Worm (Caenorhabditis elegans) whole organism, early embryonic: ENCODE data around the gene acs-4.

Experiments used
- B0310.2 ChIP-seq: sonication (generic microtip); optimal IDR thresholded peaks from 2 replicates; lab custom pipeline; 2016; ENCODE audit warnings: mild to moderate bottlenecking, missing genetic modification characterization, missing compliant biosample characterization
- F13C5.2 ChIP-seq: sonication (generic microtip); optimal IDR thresholded peaks from 2 replicates; lab custom pipeline; 2017; ENCODE audit warnings: mild to moderate bottlenecking, missing genetic modification characterization, inconsistent platforms, missing compliant biosample characterization
- ama-1 ChIP-seq: fragments of 150-350 bp; optimal IDR thresholded peaks from 2 replicates; lab custom pipeline; 2014
- ets-7 ChIP-seq: sonication (generic microtip); optimal IDR thresholded peaks from 2 replicates; lab custom pipeline; 2016; ENCODE audit warnings: missing genotype, missing genetic modification characterization, missing compliant biosample characterization
- flt-1 ChIP-seq: fragments of 200-800 bp; sonication (Bioruptor generic); IDR thresholded peaks from 2 replicates; pipeline ENCODE4 v1.3.6; 2022; ENCODE audit warnings: missing genetic modification characterization, missing compliant biosample characterization
- hmg-4 ChIP-seq: fragments of 200-800 bp; sonication (Bioruptor generic); optimal IDR thresholded peaks from 2 replicates; lab custom pipeline; 2018; ENCODE audit warnings: mild to moderate bottlenecking, missing genetic modification characterization, missing compliant biosample characterization
- sea-1 ChIP-seq: fragments of 200-800 bp; sonication (Bioruptor generic); conservative IDR thresholded peaks from 2 replicates; pipeline ENCODE4 v1.3.6; 2022; ENCODE audit warnings: missing genetic modification characterization, missing compliant biosample characterization

DNA sequence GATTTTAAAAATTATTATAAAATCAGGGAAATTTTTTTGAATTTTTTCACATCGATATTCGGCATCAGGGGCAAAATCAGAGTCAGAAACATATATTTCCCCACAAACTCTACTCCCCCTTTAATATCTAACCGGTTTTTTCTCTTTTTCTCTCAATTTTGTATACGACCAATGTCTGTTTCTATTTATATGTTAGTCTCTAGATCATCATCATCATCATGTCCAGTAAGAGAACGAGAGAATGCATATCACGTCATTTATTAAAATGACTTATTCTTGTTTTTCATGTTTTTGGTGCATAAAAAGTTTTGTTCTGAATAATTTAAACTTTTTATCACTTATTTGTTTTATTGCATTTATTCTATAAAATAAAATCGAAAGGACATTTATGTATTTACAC is 15.1 kb upstream of the acs-4 start:
- TF ChIP-seq ama-1 (lab: Kevin White, UChicago): no peak
- TF ChIP-seq sea-1: no peak
- no peak for TF ChIP-seq ets-7
- TF ChIP-seq B0310.2 (tag; lab: Kevin White, UChicago): no peak
- no peak for TF ChIP-seq F13C5.2 (tag; lab: Kevin White, UChicago)
- no peak for TF ChIP-seq flt-1
- no peak for TF ChIP-seq hmg-4 (GFP tag; lab: Kevin White, UChicago)
